Fruit fly (Drosophila melanogaster) whole organism, larva: ENCODE data around the gene CG5681.

Experiments
- noc ChIP-seq: fragments of 200-800 bp; sonication (Bioruptor generic); optimal IDR thresholded peaks from 3 replicates; lab custom pipeline; 2019; ENCODE audit warnings: missing biosample characterization, mild to moderate bottlenecking, missing genetic modification characterization, moderate library complexity

Gene CG5681

DNA sequence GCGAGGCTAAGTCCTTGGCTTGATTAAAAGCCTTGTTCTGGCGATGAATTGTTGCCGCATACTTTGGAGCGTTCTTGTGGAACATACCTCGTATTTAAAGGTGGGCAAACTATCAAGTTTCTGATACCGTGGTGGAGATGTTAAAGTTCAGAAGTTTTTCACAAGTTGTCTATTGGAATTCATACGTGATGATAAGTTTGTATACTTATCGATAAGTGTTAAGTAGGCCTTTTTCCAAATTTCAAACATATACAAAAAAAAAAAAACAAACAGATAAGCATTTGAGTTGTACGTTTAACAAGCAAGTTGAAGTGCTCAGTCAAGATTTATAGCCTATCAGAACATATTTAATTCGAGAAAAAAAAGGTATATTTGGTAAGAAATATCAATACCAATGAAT is at the start of gene CG5681:
CG5681 (plus strand) TSS at position 301 of the 400 bp plus-strand sequence.
- no peak for TF ChIP-seq noc (tag; lab: Kevin White, UChicago)

DNA sequence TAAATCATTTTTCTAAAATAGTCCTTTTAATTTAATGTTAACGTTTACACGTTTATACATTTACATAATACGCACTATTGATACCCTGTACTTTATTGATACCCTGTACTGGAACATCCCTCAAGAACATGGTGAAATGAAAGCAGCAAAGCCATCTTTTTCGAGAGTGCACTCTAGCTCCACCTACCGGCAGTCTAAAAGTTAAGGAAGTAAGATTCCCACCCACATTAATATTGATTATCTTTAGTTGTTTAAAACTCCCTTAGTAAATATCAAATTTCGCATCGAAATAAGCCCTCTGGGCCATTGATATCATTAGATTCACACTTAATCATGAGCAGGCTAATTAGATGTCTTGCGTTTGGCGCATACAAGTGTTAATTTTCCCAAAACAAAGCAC is 27.9 kb upstream of the CG5681 start:
- no peak for TF ChIP-seq noc (tag; lab: Kevin White, UChicago)

DNA sequence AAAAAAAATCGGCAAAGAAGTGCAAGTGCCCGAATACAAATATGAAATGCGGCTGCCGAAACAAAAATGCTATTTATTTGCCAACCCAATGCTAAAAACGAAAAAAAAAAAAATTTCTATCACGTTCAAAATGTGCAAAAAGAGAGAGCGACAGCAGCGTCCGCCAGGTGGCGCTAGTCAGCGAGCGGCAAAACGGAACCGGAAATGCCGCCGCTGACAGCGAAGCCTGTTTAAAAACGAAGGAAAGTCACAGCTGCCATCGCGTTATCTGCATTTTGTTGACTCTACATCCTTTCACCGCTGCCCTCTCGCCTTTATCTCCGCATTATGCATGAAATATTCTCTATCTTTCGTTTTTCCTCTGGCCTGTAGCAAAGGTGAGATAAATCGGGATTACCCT is 26.0 kb upstream of the CG5681 start:
- TF ChIP-seq noc (tag; lab: Kevin White, UChicago) = no peak

DNA sequence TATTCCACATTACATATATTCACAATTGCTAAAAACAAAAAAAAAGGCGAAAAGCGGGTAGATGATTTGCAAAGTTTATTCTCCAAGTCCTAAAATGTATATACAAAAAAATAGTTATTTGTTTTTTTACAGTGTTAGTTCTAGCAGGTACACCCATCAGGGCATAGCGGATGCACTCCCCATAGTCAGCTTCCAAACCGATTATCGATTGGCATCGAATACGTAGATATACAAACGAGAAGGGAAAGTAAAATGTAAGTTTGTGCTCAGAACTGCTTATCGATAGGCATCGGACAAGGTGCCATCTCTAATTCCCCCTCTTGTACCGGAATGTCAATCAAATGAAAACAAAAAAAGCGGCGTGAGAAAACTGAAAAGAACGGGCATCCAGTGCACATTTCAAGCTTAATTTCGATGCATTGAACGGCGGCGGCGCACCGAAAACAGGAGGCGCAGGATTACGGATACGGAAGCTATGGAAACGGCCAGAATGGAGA is 23.1 kb upstream of the CG5681 start, which contains the start of gene CG5674:
CG5674 (plus strand) TSS at position 309 of the 497 bp plus-strand sequence.
- no peak for TF ChIP-seq noc (tag; lab: Kevin White, UChicago)

- TF ChIP-seq noc (tag; lab: Kevin White, UChicago) = no peak
These were observed 22.5 kb upstream of the CG5681 start for dm6 chr2L:17963710-17964109.

DNA sequence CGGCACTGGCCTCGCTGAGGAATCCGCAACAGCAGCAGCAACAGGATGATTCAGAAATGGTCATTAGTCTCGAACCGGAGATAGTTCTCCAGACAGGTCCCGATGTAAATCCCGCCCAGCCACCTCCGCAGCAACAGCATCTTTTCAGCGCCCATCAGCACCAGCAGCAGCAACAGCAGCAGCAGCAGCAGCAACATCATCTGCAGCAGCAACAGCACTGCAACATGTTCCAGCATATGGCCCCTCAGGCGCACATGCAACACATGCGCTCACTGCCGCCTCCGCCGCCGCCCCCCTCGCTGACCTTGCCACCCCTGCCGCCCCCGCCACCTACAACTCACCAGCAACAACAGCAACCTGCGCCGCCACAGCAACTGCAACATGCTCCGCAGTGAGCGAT is 13.2 kb upstream of the CG5681 start:
- no peak for TF ChIP-seq noc (tag; lab: Kevin White, UChicago)

DNA sequence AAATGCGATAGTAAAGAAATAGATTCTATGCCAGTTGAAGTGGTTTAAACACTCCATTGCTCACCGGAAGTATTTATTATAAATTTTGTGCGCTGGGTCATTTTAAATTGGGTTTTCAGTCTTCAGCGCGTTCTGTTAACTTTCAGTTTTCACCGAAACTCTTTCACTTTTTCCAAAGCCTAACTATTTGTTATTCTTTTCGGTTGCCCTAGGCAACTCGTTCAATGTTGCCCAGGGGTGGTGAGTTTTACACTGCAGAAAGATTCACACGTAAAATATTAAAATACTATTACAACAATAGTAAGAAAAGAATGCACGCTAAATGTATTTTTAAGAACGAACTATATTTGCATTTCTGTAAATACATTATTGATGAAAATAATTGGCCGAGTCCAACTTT is 3.8 kb upstream of the CG5681 start, which contains the start of gene btv:
btv (minus strand) TSS at position 101 of the 400 bp plus-strand sequence.
- no peak for TF ChIP-seq noc (tag; lab: Kevin White, UChicago)

dm6 chr2L:17988955-17989354 is 2.8 kb downstream of the CG5681 start:
- TF ChIP-seq noc (tag; lab: Kevin White, UChicago) = no peak

DNA sequence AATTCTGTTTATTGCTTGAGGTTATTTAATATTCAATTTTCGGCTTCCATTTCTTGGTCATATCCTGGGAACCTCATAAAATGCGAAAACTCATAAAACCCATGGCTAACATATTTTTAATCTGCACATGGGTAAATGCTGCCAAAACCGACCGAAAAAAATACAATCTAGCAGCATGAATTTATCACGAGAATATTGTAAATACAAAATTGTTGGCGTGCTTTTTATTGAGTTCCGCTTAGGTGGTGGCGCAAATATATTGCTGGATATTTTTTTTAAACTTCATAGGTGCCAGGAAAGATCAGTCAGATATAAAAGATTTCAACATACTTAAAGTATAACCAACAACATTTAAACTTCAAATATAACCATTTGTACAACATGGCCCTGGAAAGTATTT is 3.9 kb downstream of the CG5681 start, which contains the start of gene Prosbeta5R2:
Prosbeta5R2 (plus strand) TSS at position 301 of the 400 bp plus-strand sequence.
- TF ChIP-seq noc (tag; lab: Kevin White, UChicago) = no peak

DNA sequence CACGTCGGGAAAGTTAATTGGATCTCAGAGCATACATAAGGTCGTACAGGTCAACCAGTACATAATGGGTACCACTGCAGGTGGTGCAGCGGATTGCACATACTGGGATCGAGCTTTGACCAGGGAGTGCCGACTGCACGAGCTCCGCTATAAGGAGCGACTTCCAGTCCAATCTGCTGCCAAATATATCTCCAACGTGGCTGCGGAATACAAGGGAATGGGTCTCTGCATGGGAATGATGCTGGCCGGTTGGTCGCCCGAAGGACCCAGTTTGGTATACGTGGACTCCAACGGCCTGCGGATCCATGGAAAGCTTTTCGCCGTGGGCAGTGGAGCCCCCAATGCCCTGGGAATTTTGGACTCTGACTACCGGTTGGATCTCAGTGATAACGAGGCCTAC is 4.6 kb downstream of the CG5681 start:
- no peak for TF ChIP-seq noc (tag; lab: Kevin White, UChicago)

- no peak for TF ChIP-seq noc (tag; lab: Kevin White, UChicago)
These were observed 15.9 kb downstream of the CG5681 start for dm6 chr2L:18002149-18002548.

- TF ChIP-seq noc (tag; lab: Kevin White, UChicago) = no peak
These were observed 17.0 kb downstream of the CG5681 start for dm6 chr2L:18003028-18003836.

DNA sequence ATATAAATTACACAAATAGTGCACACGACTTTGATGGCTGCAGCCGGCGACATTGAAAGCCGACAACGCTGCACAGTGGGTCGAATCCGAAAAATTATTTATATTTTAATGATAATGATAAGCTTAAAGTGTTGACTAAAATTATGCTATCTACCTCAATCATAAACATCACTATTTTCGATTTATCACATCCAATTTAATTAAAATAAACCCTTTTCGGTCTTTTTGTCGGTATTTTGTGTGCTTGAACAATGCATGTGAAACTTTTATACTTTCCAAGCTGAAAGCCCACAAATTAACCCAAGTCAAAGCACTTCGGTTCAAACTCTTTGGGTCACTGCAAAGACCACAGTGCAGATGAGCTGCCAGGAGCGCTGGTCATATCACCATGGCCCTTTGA is 19.3 kb downstream of the CG5681 start:
- no peak for TF ChIP-seq noc (tag; lab: Kevin White, UChicago)

DNA sequence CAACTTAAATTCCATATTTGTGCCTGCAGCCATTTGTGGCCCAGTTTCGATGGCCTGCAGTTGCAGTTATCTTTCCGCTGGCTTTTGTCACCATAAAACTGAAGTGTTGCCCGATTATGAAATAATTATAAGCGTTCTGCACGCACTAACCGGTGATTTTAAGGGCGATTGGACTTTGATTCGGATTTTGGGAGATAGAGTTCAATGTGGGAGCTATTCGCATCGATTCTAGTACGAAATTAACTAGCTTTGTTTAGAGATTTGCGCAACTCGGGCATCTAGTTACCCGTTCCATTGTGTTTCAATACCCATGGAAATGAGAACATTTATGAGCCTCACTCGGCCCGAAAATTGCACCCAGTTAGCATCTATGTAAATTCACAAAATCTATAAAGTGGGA is 20.1 kb downstream of the CG5681 start, which contains the start of gene CG5693:
CG5693 (plus strand) TSS at position 301 of the 400 bp plus-strand sequence.
- TF ChIP-seq noc (tag; lab: Kevin White, UChicago) = no peak

DNA sequence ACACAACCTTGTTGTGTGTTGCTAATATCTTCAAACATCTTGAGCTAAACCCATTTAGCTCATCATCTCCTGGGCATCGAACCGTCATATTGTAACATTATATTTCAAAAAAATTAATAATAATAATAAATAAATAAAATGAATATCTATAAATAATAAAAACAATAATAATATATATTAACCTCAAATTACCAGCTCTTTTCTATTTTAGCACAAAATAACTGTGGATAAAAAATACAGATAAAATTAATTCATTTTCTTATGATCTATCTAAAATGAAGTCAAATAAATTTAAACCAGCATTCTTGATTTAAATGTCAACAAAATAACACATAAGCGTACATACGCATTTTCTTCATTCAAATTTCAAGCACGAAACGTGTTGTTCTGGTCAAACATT is 20.9 kb downstream of the CG5681 start, which contains the start of gene CG42659:
CG42659 (plus strand) TSS at position 301 of the 400 bp plus-strand sequence.
- no peak for TF ChIP-seq noc (tag; lab: Kevin White, UChicago)

DNA sequence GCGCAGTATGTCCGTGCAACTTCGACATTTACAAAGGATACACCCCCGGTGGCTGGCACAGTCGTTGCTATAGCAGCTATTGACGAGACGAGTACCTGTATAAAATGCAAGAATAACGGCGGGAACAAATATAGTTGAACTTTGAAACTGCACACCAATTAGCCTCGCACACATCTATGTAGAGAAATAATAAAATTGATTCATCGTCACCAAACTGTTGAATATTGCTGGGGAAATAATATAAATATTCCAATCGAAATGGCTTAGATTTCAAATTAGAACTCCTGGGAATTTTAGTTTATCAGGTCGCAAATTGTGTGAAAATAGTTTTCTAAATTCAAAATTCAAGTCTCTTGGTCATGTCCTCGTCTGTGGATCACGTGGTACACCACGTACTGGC is 21.4 kb downstream of the CG5681 start, which contains the start of the genes CG42634 and CG42635:
CG42634 (plus strand) TSS at position 301 of the 400 bp plus-strand sequence.
CG42635 (plus strand) TSS at position 301 of the 400 bp plus-strand sequence.
- TF ChIP-seq noc (tag; lab: Kevin White, UChicago) = no peak
